Worm (Caenorhabditis elegans): Measurements from ENCODE around the gene B0393.5.

B0393.5 gene

DNA sequence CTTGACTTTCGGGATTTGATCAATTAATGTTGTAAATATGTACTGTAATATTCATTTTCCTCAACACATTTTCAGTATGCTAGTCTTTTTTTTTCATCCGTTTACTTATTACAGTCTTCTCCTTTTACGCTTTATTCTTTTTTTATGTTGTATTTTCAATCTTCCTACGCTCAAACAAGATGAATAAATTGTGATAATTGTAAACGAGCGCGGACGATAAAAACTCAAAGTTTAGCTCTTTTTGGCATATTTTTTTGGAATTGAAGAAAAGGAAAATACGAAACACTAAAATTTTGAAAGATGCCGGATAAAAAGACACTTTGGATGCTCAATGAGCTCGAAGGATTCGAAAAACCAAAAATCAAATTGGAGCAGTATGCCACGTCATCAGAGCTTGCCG is 37.1 kb downstream of the B0393.5 start, which contains the start of gene metl-5:
Gene metl-5, plus strand, starts transcription at position 301 of the 400 bp plus-strand sequence.
- no peak for TF ChIP-seq F10E7.11 (tag; optimal IDR thresholded peaks at IDR 0.05)
- TF ChIP-seq madf-6 (GFP tag; IDR thresholded peaks at IDR 0.05), result 0 out of 2 replicates have a peak, but pooled peaks have one; percentile 13
- no peak for TF ChIP-seq Y56A3A.18 (GFP tag; IDR thresholded peaks at IDR 0.05)
- TF ChIP-seq hsf-1 (GFP tag; IDR thresholded peaks at IDR 0.05), result 0 out of 2 replicates have a peak, but pooled peaks have one; percentile 37

DNA sequence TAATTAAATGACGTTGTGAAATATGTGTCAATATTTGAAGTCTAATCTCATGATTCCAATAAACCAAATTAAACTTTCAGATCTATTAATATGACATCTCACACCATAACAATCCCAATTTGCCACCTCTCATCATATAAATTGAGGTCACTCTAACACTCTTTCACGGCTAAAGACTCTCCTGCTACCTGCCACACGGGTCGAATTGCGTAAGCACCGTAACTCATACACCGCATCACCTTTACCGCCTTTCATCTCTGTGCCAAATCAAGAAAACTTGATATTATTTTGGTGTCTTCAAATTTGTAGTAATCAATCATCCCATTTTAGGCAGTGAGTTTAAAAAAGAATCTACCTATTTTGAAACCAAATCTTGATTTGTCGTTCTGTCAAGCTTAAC is 40.8 kb downstream of the B0393.5 start:
- TF ChIP-seq athp-1 (tag; optimal IDR thresholded peaks at IDR 0.05), result no peak
- no peak for TF ChIP-seq ama-1 (optimal IDR thresholded peaks at IDR 0.05)
- TF ChIP-seq ama-1 (GFP tag; optimal IDR thresholded peaks at IDR 0.05), result no peak
- no peak for TF ChIP-seq B0035.1 (tag; optimal IDR thresholded peaks at IDR 0.05)

DNA sequence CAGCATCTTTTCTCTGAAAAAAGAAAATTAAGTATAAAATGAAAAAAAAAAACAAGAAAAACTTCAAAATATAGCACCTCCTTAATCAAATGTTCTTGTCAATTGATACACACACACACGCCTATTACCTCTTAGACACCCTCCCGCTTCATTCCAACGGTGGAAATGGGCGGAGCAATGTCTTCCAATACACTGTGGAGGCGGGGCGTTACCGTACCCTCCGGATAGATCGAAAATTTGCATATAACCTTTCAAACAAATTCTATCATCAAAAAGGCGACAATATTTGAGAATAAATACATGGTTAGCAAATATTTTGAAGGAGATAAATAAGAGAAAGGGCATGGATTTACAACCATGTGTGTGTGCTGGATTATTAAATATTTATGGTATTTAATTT is 42.5 kb downstream of the B0393.5 start:
- peak; percentile 31; the same call in 1 of the 2 replicates for TF ChIP-seq ekl-4 (GFP tag; IDR thresholded peaks at IDR 0.05)
- peak; percentile 28 for TF ChIP-seq attf-5 (GFP tag; optimal IDR thresholded peaks at IDR 0.05)
- TF ChIP-seq ceh-58 (GFP tag; IDR thresholded peaks at IDR 0.05), result no peak
- TF ChIP-seq hmg-1.2 (GFP tag; IDR thresholded peaks at IDR 0.05), result no peak
- TF ChIP-seq Y53G8AR.9 (GFP tag; conservative IDR thresholded peaks at IDR 0.05), result no peak
- TF ChIP-seq snpc-3.4 (tag; optimal IDR thresholded peaks at IDR 0.05), result peak; percentile 26
- peak; percentile 47; the same call in 1 of the 2 replicates for TF ChIP-seq madf-6 (GFP tag; IDR thresholded peaks at IDR 0.05)
- 0 out of 2 replicates have a peak, but pooled peaks have one; percentile 42 for TF ChIP-seq madf-3 (GFP tag; IDR thresholded peaks at IDR 0.05)
- no peak for TF ChIP-seq F57C9.4 (tag; optimal IDR thresholded peaks at IDR 0.05)
- no peak for TF ChIP-seq rcor-1 (GFP tag; IDR thresholded peaks at IDR 0.05)
- TF ChIP-seq hsf-1 (GFP tag; IDR thresholded peaks at IDR 0.05), result peak; percentile 18; the same call in 1 of the 2 replicates

DNA sequence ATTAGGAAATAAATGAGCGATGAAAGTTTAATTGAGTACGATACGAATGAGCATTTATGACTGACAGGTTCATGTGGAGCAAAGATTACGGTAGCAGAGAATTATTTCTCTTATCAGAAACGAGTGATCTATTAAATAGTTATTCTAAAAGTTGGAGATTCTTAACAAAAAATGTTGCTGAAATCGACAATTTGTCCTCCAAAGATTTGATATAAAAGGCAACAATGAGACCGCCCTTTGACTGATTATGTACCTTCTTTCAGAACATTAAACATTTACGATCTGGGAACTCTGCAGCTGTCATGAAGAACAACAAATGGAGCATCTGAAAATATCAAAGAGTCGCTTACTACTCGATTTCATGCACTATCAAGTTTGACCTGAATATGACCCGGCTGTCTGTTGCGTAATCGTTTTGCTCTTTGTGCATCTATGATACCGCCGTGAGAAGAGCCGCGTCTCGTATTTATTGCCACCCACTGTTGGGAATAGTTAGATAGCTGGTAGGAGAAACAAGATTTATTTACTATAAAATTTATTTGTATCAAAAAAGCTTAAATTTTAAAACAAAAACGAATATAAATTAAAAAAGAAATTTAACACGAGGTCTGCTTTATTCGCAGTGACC is 44.1 kb downstream of the B0393.5 start, which contains the start of gene pal-1:
Gene pal-1, minus strand, starts transcription at position 51 of the 628 bp plus-strand sequence.
- no peak for TF ChIP-seq sptf-2 (GFP tag; optimal IDR thresholded peaks at IDR 0.05)

DNA sequence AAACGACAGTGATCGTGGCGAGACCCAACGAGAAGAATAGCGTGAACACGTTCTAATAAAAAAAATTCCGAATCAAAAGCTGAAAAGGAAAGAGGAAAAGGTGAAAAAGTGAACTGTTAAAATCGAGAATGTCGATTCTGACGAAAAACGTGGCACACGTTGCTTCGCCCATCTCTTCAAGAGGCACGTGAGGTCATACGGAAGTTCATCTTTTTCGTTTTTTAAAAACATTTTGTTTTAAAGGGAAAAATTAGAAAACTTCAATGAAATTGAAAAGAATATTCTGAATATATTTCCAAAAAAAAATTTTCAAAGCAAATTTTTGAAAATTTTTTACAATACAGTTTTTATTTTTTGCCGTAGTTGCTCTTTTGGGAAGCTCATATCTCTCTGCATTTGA is 45.6 kb downstream of the B0393.5 start, which contains the start of gene C38D4.7:
Gene C38D4.7, minus strand, starts transcription at position 101 of the 400 bp plus-strand sequence.
- no peak for TF ChIP-seq hmg-1.2 (GFP tag; IDR thresholded peaks at IDR 0.05)
- no peak for TF ChIP-seq mxl-1 (tag; optimal IDR thresholded peaks at IDR 0.05)

DNA sequence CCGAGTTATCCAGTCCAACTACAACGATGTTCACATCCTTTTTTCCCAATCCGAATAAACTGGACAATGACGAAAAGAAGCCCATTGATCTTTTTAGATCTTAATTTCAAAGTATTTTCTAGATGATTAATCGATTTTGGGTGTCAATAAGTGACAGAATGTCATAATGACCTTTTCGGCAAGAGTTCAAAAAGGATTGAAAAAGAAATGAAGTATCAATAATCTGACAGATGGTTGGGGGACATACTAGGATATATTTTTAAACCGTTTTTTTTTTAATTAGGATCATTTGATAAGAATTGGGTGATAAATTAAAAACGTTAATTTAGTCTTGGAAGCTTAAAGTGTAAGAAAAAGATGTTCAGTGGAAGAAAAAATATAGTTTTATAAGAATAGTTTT is 49.2 kb downstream of the B0393.5 start, which contains the start of gene arl-6:
Gene arl-6, minus strand, starts transcription at position 101 of the 400 bp plus-strand sequence.
- TF ChIP-seq ztf-25 (GFP tag; IDR thresholded peaks at IDR 0.05) (no peak), Y79H2A.3 (GFP tag; conservative IDR thresholded peaks at IDR 0.05) (no peak), akir-1 (GFP tag; optimal IDR thresholded peaks at IDR 0.05) (no peak), lin-40 (tag; optimal IDR thresholded peaks at IDR 0.05) (no peak), hlh-26 (GFP tag; conservative IDR thresholded peaks at IDR 0.05) (no peak), ets-4 (GFP tag; optimal IDR thresholded peaks at IDR 0.05) (no peak)

- TF ChIP-seq atf-7 (tag; optimal IDR thresholded peaks at IDR 0.05) (no peak), F23B12.7 (tag; optimal IDR thresholded peaks at IDR 0.05; ENCODE audit: insufficient read depth) (no peak), K11D2.4 (GFP tag; IDR thresholded peaks at IDR 0.05) (no peak), tbx-9 (tag; optimal IDR thresholded peaks at IDR 0.05; ENCODE audit: borderline replicate concordance) (no peak), F22D6.2 (tag; optimal IDR thresholded peaks at IDR 0.05) (no peak), F52B5.7 (tag; optimal IDR thresholded peaks at IDR 0.05) (no peak), ets-4 (GFP tag; optimal IDR thresholded peaks at IDR 0.05) (no peak), nfya-1 (tag; optimal IDR thresholded peaks at IDR 0.05; ENCODE audit: borderline replicate concordance, insufficient read depth) (no peak), snpc-4 (GFP tag; optimal IDR thresholded peaks at IDR 0.05) (no peak), snpc-4 (tag; optimal IDR thresholded peaks at IDR 0.05) (no peak), mes-4 (tag; optimal IDR thresholded peaks at IDR 0.05) (no peak), lin-40 (tag; optimal IDR thresholded peaks at IDR 0.05) (no peak), somi-1 (GFP tag; optimal IDR thresholded peaks at IDR 0.05) (no peak), unc-130 (GFP tag; optimal IDR thresholded peaks at IDR 0.05) (no peak), Y53G8AR.9 (GFP tag; conservative IDR thresholded peaks at IDR 0.05) (no peak), B0261.1 (tag; optimal IDR thresholded peaks at IDR 0.05) (no peak)
Observed at ce11 chrIII:4817240-4817639, 51.7 kb downstream of the B0393.5 start, which contains the start of gene F26A1.4. TSS of gene F26A1.4 (plus strand) at chrIII:4817540.
